Worm (Caenorhabditis elegans) whole organism, young adult: ENCODE data around the gene C16D2.1.

ENCODE experiments used
- C17E4.6 ChIP-seq: fragments of 200-800 bp; sonication (Bioruptor generic); IDR thresholded peaks from 2 replicates; pipeline ENCODE4 v1.3.6; 2022; ENCODE audit warnings: missing genetic modification reagents, missing genetic modification characterization, missing compliant biosample characterization
- F33H1.4 ChIP-seq: fragments of 200-800 bp; sonication (Bioruptor generic); IDR thresholded peaks from 2 replicates; pipeline ENCODE4 v1.3.6; 2022; ENCODE audit warnings: missing genetic modification reagents, missing genetic modification characterization, missing compliant biosample characterization
- F55B11.4 ChIP-seq: sonication (generic microtip); optimal IDR thresholded peaks from 2 replicates; lab custom pipeline; 2016; ENCODE audit warnings: missing compliant biosample characterization, missing genetic modification characterization, borderline replicate concordance; ENCODE audit not compliant: insufficient read depth
- F57A8.1 ChIP-seq: fragments of 200-800 bp; sonication (Bioruptor generic); optimal IDR thresholded peaks from 2 replicates; lab custom pipeline; 2018; ENCODE audit warnings: mild to moderate bottlenecking, missing genetic modification characterization, moderate library complexity, missing compliant biosample characterization
- F57C9.4 ChIP-seq: sonication (generic microtip); optimal IDR thresholded peaks from 2 replicates; lab custom pipeline; 2017; ENCODE audit warnings: mild to moderate bottlenecking, missing genetic modification characterization, missing compliant biosample characterization
- K11D2.4 ChIP-seq: fragments of 200-800 bp; sonication (Bioruptor generic); IDR thresholded peaks from 2 replicates; pipeline ENCODE4 v1.3.6; 2022; ENCODE audit warnings: missing genetic modification reagents, missing genetic modification characterization, missing compliant biosample characterization
- T26A5.8 ChIP-seq: sonication (generic microtip); optimal IDR thresholded peaks from 2 replicates; lab custom pipeline; 2016; ENCODE audit warnings: missing genetic modification characterization, missing compliant biosample characterization
- Y53G8AR.9 ChIP-seq: fragments of 200-800 bp; sonication (Bioruptor generic); conservative IDR thresholded peaks from 2 replicates; pipeline ENCODE4 v1.3.6; 2022; ENCODE audit warnings: missing genetic modification reagents, missing genetic modification characterization, missing compliant biosample characterization
- Y79H2A.3 ChIP-seq: fragments of 200-800 bp; sonication (Bioruptor generic); conservative IDR thresholded peaks from 2 replicates; pipeline ENCODE4 v1.3.6; 2022; ENCODE audit warnings: missing genetic modification reagents, missing genetic modification characterization, missing compliant biosample characterization
- attf-6 ChIP-seq: fragments of 200-800 bp; sonication (Bioruptor generic); IDR thresholded peaks from 2 replicates; pipeline ENCODE4 v1.3.6; 2022; ENCODE audit warnings: missing genetic modification reagents, missing genetic modification characterization, missing compliant biosample characterization
- ccch-3 ChIP-seq: fragments of 200-800 bp; sonication (Bioruptor generic); optimal IDR thresholded peaks from 2 replicates; lab custom pipeline; 2018; ENCODE audit warnings: mild to moderate bottlenecking, missing genetic modification characterization, missing compliant biosample characterization
- cebp-1 ChIP-seq, 2 experiments: fragments of 200-800 bp in 1 of 2; sonication (Bioruptor generic) in 1 of 2; sonication (generic microtip) in 1 of 2; IDR thresholded peaks in 1 of 2; optimal IDR thresholded peaks in 1 of 2; 2 replicates each; pipeline versions ENCODE4 v1.3.6 to Lab custom; 2017 to 2022; ENCODE audit warnings: missing compliant biosample characterization in 2 of 2, missing genetic modification characterization in 2 of 2, mild to moderate bottlenecking in 1 of 2, missing genetic modification reagents in 1 of 2, moderate library complexity in 1 of 2
- ceh-27 ChIP-seq: fragments of 200-800 bp; sonication (Bioruptor generic); optimal IDR thresholded peaks from 2 replicates; lab custom pipeline; 2018; ENCODE audit warnings: mild to moderate bottlenecking, missing genetic modification characterization, moderate library complexity, missing compliant biosample characterization
- ceh-40 ChIP-seq: fragments of 200-800 bp; sonication (Bioruptor generic); IDR thresholded peaks from 2 replicates; pipeline ENCODE4 v1.3.6; 2022; ENCODE audit warnings: missing genetic modification characterization, missing compliant biosample characterization
- die-1 ChIP-seq: sonication (generic microtip); optimal IDR thresholded peaks from 2 replicates; lab custom pipeline; 2016; ENCODE audit warnings: missing genotype, mild to moderate bottlenecking, missing genetic modification characterization, missing compliant biosample characterization
- dpl-1 ChIP-seq: fragments of 150-350 bp; optimal IDR thresholded peaks from 2 replicates; lab custom pipeline; 2014; ENCODE audit warnings: missing biosample characterization, missing genetic modification reagents, missing genetic modification characterization
- egl-18 ChIP-seq: fragments of 200-800 bp; sonication (Bioruptor generic); IDR thresholded peaks from 2 replicates; pipeline ENCODE4 v1.3.6; 2022; ENCODE audit warnings: missing genetic modification reagents, missing genetic modification characterization, missing compliant biosample characterization
- egl-44 ChIP-seq: fragments of 200-800 bp; sonication (Bioruptor generic); IDR thresholded peaks from 2 replicates; pipeline ENCODE4 v1.3.6; 2022; ENCODE audit warnings: missing genetic modification reagents, missing genetic modification characterization, missing compliant biosample characterization
- egrh-3 ChIP-seq: fragments of 200-800 bp; sonication (Bioruptor generic); IDR thresholded peaks from 2 replicates; pipeline ENCODE4 v1.3.6; 2022; ENCODE audit warnings: missing genetic modification reagents, missing genetic modification characterization, missing compliant biosample characterization
- ekl-4 ChIP-seq: fragments of 200-800 bp; sonication (Bioruptor generic); IDR thresholded peaks from 2 replicates; pipeline ENCODE4 v1.3.6; 2022; ENCODE audit warnings: missing genetic modification reagents, missing genetic modification characterization, missing compliant biosample characterization
- gei-17 ChIP-seq: fragments of 200-800 bp; sonication (Bioruptor generic); optimal IDR thresholded peaks from 2 replicates; lab custom pipeline; 2018; ENCODE audit warnings: mild to moderate bottlenecking, missing genetic modification characterization, missing compliant biosample characterization
- him-1 ChIP-seq: sonication (generic microtip); optimal IDR thresholded peaks from 2 replicates; lab custom pipeline; 2016; ENCODE audit warnings: missing genotype, missing genetic modification reagents, missing genetic modification characterization, missing compliant biosample characterization
- hmg-1.2 ChIP-seq: fragments of 200-800 bp; sonication (Bioruptor generic); IDR thresholded peaks from 2 replicates; pipeline ENCODE4 v1.3.6; 2022; ENCODE audit warnings: missing genetic modification reagents, missing genetic modification characterization, missing compliant biosample characterization
- hmg-20 ChIP-seq: fragments of 200-800 bp; sonication (Bioruptor generic); IDR thresholded peaks from 2 replicates; pipeline ENCODE4 v1.3.6; 2022; ENCODE audit warnings: missing genetic modification reagents, missing genetic modification characterization, missing compliant biosample characterization
- hsf-1 ChIP-seq: fragments of 200-800 bp; sonication (Bioruptor generic); IDR thresholded peaks from 2 replicates; pipeline ENCODE4 v1.3.6; 2022; ENCODE audit warnings: missing genetic modification reagents, missing genetic modification characterization, missing compliant biosample characterization
- lin-40 ChIP-seq: sonication (generic microtip); optimal IDR thresholded peaks from 2 replicates; lab custom pipeline; 2016; ENCODE audit warnings: missing genetic modification characterization, mild to moderate bottlenecking, missing compliant biosample characterization, missing genotype, missing genetic modification reagents
- lin-54 ChIP-seq: fragments of 200-800 bp; sonication (Bioruptor generic); optimal IDR thresholded peaks from 2 replicates; lab custom pipeline; 2018; ENCODE audit warnings: mild to moderate bottlenecking, missing genetic modification characterization, missing compliant biosample characterization
- lsl-1 ChIP-seq: fragments of 200-800 bp; sonication (Bioruptor generic); optimal IDR thresholded peaks from 2 replicates; lab custom pipeline; 2018; ENCODE audit warnings: mild to moderate bottlenecking, missing genetic modification characterization, moderate library complexity, missing compliant biosample characterization
- lsy-27 ChIP-seq: sonication (generic microtip); optimal IDR thresholded peaks from 2 replicates; lab custom pipeline; 2017; ENCODE audit warnings: missing genetic modification characterization, mild to moderate bottlenecking, missing compliant biosample characterization, antibody characterized with exemption, missing genotype, borderline replicate concordance; ENCODE audit not compliant: insufficient read depth
- madf-10 ChIP-seq: sonication (generic microtip); optimal IDR thresholded peaks from 2 replicates; lab custom pipeline; 2016; ENCODE audit warnings: mild to moderate bottlenecking, missing genetic modification characterization, missing compliant biosample characterization
- madf-3 ChIP-seq: fragments of 200-800 bp; sonication (Bioruptor generic); IDR thresholded peaks from 2 replicates; pipeline ENCODE4 v1.3.6; 2022; ENCODE audit warnings: missing genetic modification reagents, missing genetic modification characterization, missing compliant biosample characterization
- madf-6 ChIP-seq: fragments of 200-800 bp; sonication (Bioruptor generic); IDR thresholded peaks from 2 replicates; pipeline ENCODE4 v1.3.6; 2022; ENCODE audit warnings: missing genetic modification reagents, missing genetic modification characterization, missing compliant biosample characterization
- mxl-1 ChIP-seq: sonication (generic microtip); optimal IDR thresholded peaks from 2 replicates; lab custom pipeline; 2016; ENCODE audit warnings: missing genetic modification characterization, missing compliant biosample characterization
- nfya-1 ChIP-seq: sonication (generic microtip); optimal IDR thresholded peaks from 2 replicates; lab custom pipeline; 2017; ENCODE audit warnings: antibody characterized with exemption, missing compliant biosample characterization, missing genetic modification characterization, borderline replicate concordance; ENCODE audit not compliant: insufficient read depth
- nfyb-1 ChIP-seq: fragments of 200-800 bp; sonication (Bioruptor generic); IDR thresholded peaks from 2 replicates; pipeline ENCODE4 v1.3.6; 2022; ENCODE audit warnings: missing genetic modification reagents, missing genetic modification characterization, missing compliant biosample characterization
- pbrm-1 ChIP-seq: fragments of 200-800 bp; sonication (Bioruptor generic); IDR thresholded peaks from 2 replicates; pipeline ENCODE4 v1.3.6; 2022; ENCODE audit warnings: missing genetic modification reagents, missing genetic modification characterization, missing compliant biosample characterization
- rpc-1 ChIP-seq, 2 experiments: fragments of 150-350 bp in 1 of 2; sonication (generic microtip) in 1 of 2; optimal IDR thresholded peaks; 2 replicates each; lab custom pipeline; 2014 to 2018; ENCODE audit warnings: missing biosample characterization in 1 of 2, missing genetic modification characterization in 1 of 2, missing genetic modification reagents in 1 of 2, missing genotype in 1 of 2
- sdz-38 ChIP-seq: sonication (generic microtip); optimal IDR thresholded peaks from 2 replicates; lab custom pipeline; 2016; ENCODE audit warnings: missing genotype, missing genetic modification characterization, missing compliant biosample characterization
- snpc-4 ChIP-seq, 5 experiments: fragments of 150-350 bp in 1 of 5; sonication (generic microtip) in 4 of 5; optimal IDR thresholded peaks; 2 replicates each; lab custom pipeline; 2014 to 2018; ENCODE audit warnings: missing genetic modification characterization in 5 of 5, missing biosample characterization in 3 of 5, antibody characterized with exemption in 2 of 5, mild to moderate bottlenecking in 2 of 5, missing compliant biosample characterization in 2 of 5, missing genotype in 2 of 5, moderate library complexity in 2 of 5, missing genetic modification reagents in 1 of 5
- somi-1 ChIP-seq: fragments of 200-800 bp; sonication (Bioruptor generic); optimal IDR thresholded peaks from 2 replicates; lab custom pipeline; 2018; ENCODE audit warnings: mild to moderate bottlenecking, missing genetic modification characterization, missing compliant biosample characterization
- tbp1 ChIP-seq: fragments of 200-800 bp; sonication (Bioruptor generic); optimal IDR thresholded peaks from 2 replicates; lab custom pipeline; 2018; ENCODE audit warnings: mild to moderate bottlenecking, missing genetic modification characterization, missing compliant biosample characterization
- tlf-1 ChIP-seq: fragments of 200-800 bp; sonication (Bioruptor generic); optimal IDR thresholded peaks from 2 replicates; lab custom pipeline; 2018; ENCODE audit warnings: mild to moderate bottlenecking, missing genetic modification characterization, missing compliant biosample characterization
- unc-62 ChIP-seq: fragments of 150-350 bp; optimal IDR thresholded peaks from 2 replicates; lab custom pipeline; 2014; ENCODE audit warnings: missing biosample characterization, missing genetic modification reagents, missing genetic modification characterization
- zfh-2 ChIP-seq: fragments of 200-800 bp; sonication (Bioruptor generic); conservative IDR thresholded peaks from 2 replicates; pipeline ENCODE4 v1.3.6; 2022; ENCODE audit warnings: missing genetic modification reagents, missing genetic modification characterization, missing compliant biosample characterization
- zim-3 ChIP-seq: sonication (generic microtip); optimal IDR thresholded peaks from 2 replicates; lab custom pipeline; 2017; ENCODE audit warnings: mild to moderate bottlenecking, missing genetic modification characterization, moderate library complexity, missing compliant biosample characterization
- ztf-26 ChIP-seq: sonication (generic microtip); optimal IDR thresholded peaks from 2 replicates; lab custom pipeline; 2017; ENCODE audit warnings: missing genetic modification characterization, missing compliant biosample characterization
- ztf-28 ChIP-seq: fragments of 200-800 bp; sonication (Bioruptor generic); IDR thresholded peaks from 2 replicates; pipeline ENCODE4 v1.3.6; 2022; ENCODE audit warnings: missing genetic modification reagents, missing genetic modification characterization, missing compliant biosample characterization

C16D2.1 gene

ce11 chrII:9099017-9099416 is 32.4 kb upstream of the C16D2.1 start, which contains the start of gene T24H10.1 (continued):
- peak; percentile 19 for TF ChIP-seq tlf-1 (GFP tag; lab: Kevin White, UChicago)
- TF ChIP-seq lsl-1 (GFP tag; lab: Kevin White, UChicago), result peak; percentile 57
- TF ChIP-seq lin-40, result peak; percentile 78
- no peak for TF ChIP-seq C17E4.6 (GFP tag; lab: Robert Waterston, UW)
- TF ChIP-seq egrh-3, result no peak
- 0 out of 2 replicates have a peak, but pooled peaks have one; percentile 52 for TF ChIP-seq Y53G8AR.9
- TF ChIP-seq rpc-1 (optimal IDR thresholded peaks at IDR 0.05; lab: Kevin White, UChicago), result no peak
- no peak for TF ChIP-seq rpc-1 (tag; optimal IDR thresholded peaks at IDR 0.05; lab: Kevin White, UChicago)
- TF ChIP-seq zim-3 (tag; lab: Kevin White, UChicago), result no peak
- TF ChIP-seq F57C9.4 (tag; lab: Kevin White, UChicago), result no peak
- TF ChIP-seq cebp-1 (GFP tag; IDR thresholded peaks at IDR 0.05; lab: Robert Waterston, UW), result no peak
- peak; percentile 69 for TF ChIP-seq cebp-1 (tag; optimal IDR thresholded peaks at IDR 0.05; lab: Kevin White, UChicago)
- TF ChIP-seq egl-18, result no peak
- TF ChIP-seq him-1 (tag; lab: Kevin White, UChicago), result peak; percentile 34
- TF ChIP-seq K11D2.4 (GFP tag; lab: Robert Waterston, UW), result 0 out of 2 replicates have a peak, but pooled peaks have one; percentile 14
- TF ChIP-seq hsf-1 (GFP tag; lab: Robert Waterston, UW), result no peak
- TF ChIP-seq F33H1.4 (GFP tag; lab: Robert Waterston, UW), result peak; percentile 68
- TF ChIP-seq ztf-28 (GFP tag; lab: Robert Waterston, UW), result no peak
- TF ChIP-seq tbp1 (GFP tag; lab: Kevin White, UChicago), result peak; percentile 31
- TF ChIP-seq mxl-1 (tag; lab: Kevin White, UChicago), result no peak
- no peak for TF ChIP-seq lsy-27 (tag; lab: Kevin White, UChicago)
- no peak for TF ChIP-seq ztf-26 (tag; lab: Kevin White, UChicago)
- TF ChIP-seq attf-6 (GFP tag; lab: Robert Waterston, UW), result no peak
- TF ChIP-seq ccch-3 (GFP tag; lab: Kevin White, UChicago), result no peak
- peak; percentile 69 for TF ChIP-seq madf-6 (GFP tag; lab: Robert Waterston, UW)
- TF ChIP-seq nfya-1 (tag; lab: Kevin White, UChicago), result no peak
- no peak for TF ChIP-seq zfh-2 (GFP tag; lab: Robert Waterston, UW)
- no peak for TF ChIP-seq F55B11.4 (tag; lab: Kevin White, UChicago)
- TF ChIP-seq sdz-38, result no peak
- TF ChIP-seq unc-62, result no peak
- no peak for TF ChIP-seq Y79H2A.3 (GFP tag; lab: Robert Waterston, UW)
- TF ChIP-seq hmg-1.2 (GFP tag; lab: Robert Waterston, UW), result peak; percentile 46
- peak; percentile 71 for TF ChIP-seq lin-54 (GFP tag; lab: Kevin White, UChicago)
- no peak for TF ChIP-seq somi-1 (GFP tag; lab: Kevin White, UChicago)
- TF ChIP-seq T26A5.8 (tag; lab: Kevin White, UChicago), result no peak
- TF ChIP-seq ceh-27 (GFP tag; lab: Kevin White, UChicago), result peak; percentile 17
- no peak for TF ChIP-seq egl-44 (GFP tag; lab: Robert Waterston, UW)
- TF ChIP-seq gei-17 (GFP tag; lab: Kevin White, UChicago), result no peak
- TF ChIP-seq madf-10 (tag; lab: Kevin White, UChicago), result no peak
- no peak for TF ChIP-seq hmg-20
- peak; percentile 73 for TF ChIP-seq pbrm-1 (GFP tag; lab: Robert Waterston, UW)
- TF ChIP-seq ekl-4 (GFP tag; lab: Robert Waterston, UW), result peak; percentile 80
- no peak for TF ChIP-seq ceh-40
- no peak for TF ChIP-seq die-1 (tag; lab: Kevin White, UChicago)
- peak; percentile 48 for TF ChIP-seq dpl-1
- no peak for TF ChIP-seq snpc-4 (GFP tag; optimal IDR thresholded peaks at IDR 0.05; lab: Kevin White, UChicago)
- peak in 2 of 4 experiments; percentile 51 to 53 for TF ChIP-seq snpc-4 (tag; optimal IDR thresholded peaks at IDR 0.05; lab: Kevin White, UChicago)
- no peak for TF ChIP-seq F57A8.1 (GFP tag; lab: Kevin White, UChicago)
- peak; percentile 64; the same call in 1 of the 2 replicates for TF ChIP-seq nfyb-1 (GFP tag; lab: Robert Waterston, UW)
- TF ChIP-seq madf-3, result 0 out of 2 replicates have a peak, but pooled peaks have one; percentile 39
